Worm (Caenorhabditis elegans) whole organism, L4/young adult: Measurements from ENCODE around the gene C33H5.1.

Source experiments
- W03F9.2 ChIP-seq: fragments of 150-350 bp; optimal IDR thresholded peaks from 2 replicates; lab custom pipeline; 2014; ENCODE audit warnings: missing biosample characterization, missing genetic modification characterization
- him-1 ChIP-seq: sonication (generic microtip); optimal IDR thresholded peaks from 2 replicates; lab custom pipeline; 2016; ENCODE audit warnings: missing genotype, missing genetic modification reagents, missing genetic modification characterization, missing compliant biosample characterization

DNA sequence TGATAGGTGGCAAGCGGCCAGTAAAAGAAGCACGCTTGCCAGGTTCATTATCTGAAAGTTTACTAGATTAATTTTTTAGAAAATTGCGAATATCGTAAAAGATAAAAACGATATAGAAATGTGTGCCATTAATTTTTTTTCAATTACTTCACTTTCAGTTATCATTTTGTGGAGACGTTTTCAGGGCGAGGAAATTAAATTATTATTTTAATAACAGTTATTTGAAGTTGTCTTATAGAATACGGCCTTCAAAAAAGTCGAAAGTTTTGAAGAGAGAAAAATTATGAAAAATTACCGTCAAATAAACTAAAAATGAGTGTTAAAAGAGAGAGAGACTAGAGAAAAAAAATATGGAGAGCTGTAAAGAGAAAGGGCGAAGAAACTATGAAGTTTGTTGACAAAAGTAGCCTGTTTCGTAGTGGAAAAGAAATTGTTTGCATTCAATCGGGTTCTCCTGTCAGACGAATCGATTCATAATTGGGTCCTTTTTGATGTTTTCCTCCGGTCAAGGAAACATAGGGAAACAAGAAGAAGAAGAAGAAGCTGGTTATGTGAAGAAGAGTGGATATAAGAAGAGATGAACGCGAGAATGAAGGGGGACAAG, 26.0 kb downstream of the C33H5.1 start, which contains the start of gene erp-44.2:
- TF ChIP-seq W03F9.2 (tag; lab: Kevin White, UChicago): no peak
- TF ChIP-seq him-1 (tag; lab: Kevin White, UChicago): no peak
